Worm (Caenorhabditis elegans) whole organism, late embryonic: ENCODE data around the gene F58G6.3.

Experiments
- ceh-19 ChIP-seq: fragments of 200-800 bp; sonication (Bioruptor generic); optimal IDR thresholded peaks from 2 replicates; lab custom pipeline; 2018; ENCODE audit warnings: mild to moderate bottlenecking, missing genetic modification characterization, missing compliant biosample characterization
- ceh-9 ChIP-seq: sonication (generic microtip); optimal IDR thresholded peaks from 2 replicates; lab custom pipeline; 2016; ENCODE audit warnings: mild to moderate bottlenecking, missing genetic modification characterization, inconsistent platforms, missing compliant biosample characterization
- tbx-2 ChIP-seq: sonication (generic microtip); optimal IDR thresholded peaks from 2 replicates; lab custom pipeline; 2016; ENCODE audit warnings: missing genetic modification characterization, missing compliant biosample characterization
- unc-3 ChIP-seq, 2 experiments: fragments of 200-800 bp in 1 of 2; sonication (Bioruptor generic) in 1 of 2; sonication (generic microtip) in 1 of 2; conservative IDR thresholded peaks in 1 of 2; optimal IDR thresholded peaks in 1 of 2; 2 replicates each; pipeline versions ENCODE4 v1.3.6 to Lab custom; 2016 to 2022; ENCODE audit warnings: missing compliant biosample characterization in 2 of 2, missing genetic modification characterization in 2 of 2, missing genetic modification reagents in 1 of 2

ce11 chrIV:9634848-9635247 lies 18.5 kb upstream of the F58G6.3 start, which contains the start of gene mca-1:
- no peak for TF ChIP-seq unc-3 (GFP tag; conservative IDR thresholded peaks at IDR 0.05; lab: Robert Waterston, UW)
- TF ChIP-seq unc-3 (tag; optimal IDR thresholded peaks at IDR 0.05; lab: Kevin White, UChicago) = no peak
- TF ChIP-seq ceh-9 = no peak
- no peak for TF ChIP-seq ceh-19 (GFP tag; lab: Kevin White, UChicago)
- no peak for TF ChIP-seq tbx-2 (tag; lab: Kevin White, UChicago)
